Fruit fly (Drosophila melanogaster): ENCODE measurements around the gene lva.

lva gene

dm6 chrX:4010179-4010578 lies 45.1 kb upstream of the lva start (continued):
- peak; percentile 49 for TF ChIP-seq CG1621 (tag; optimal IDR thresholded peaks at IDR 0.05)
- no peak for TF ChIP-seq CG6276 (GFP tag; optimal IDR thresholded peaks at IDR 0.05)
- no peak for TF ChIP-seq CG6854 (GFP tag; optimal IDR thresholded peaks at IDR 0.05)
- peak; percentile 67 for TF ChIP-seq CG8319 (GFP tag; optimal IDR thresholded peaks at IDR 0.05)
- peak; percentile 49 for TF ChIP-seq CG6808 (GFP tag; optimal IDR thresholded peaks at IDR 0.05)
- TF ChIP-seq CG34406 (GFP tag; optimal IDR thresholded peaks at IDR 0.05) = peak; percentile 33
- TF ChIP-seq Hr38 (GFP tag; optimal IDR thresholded peaks at IDR 0.05) = no peak
- peak; percentile 66 for TF ChIP-seq CG3032 (tag; optimal IDR thresholded peaks at IDR 0.05)
- TF ChIP-seq acj6 (GFP tag; optimal IDR thresholded peaks at IDR 0.05) = peak; percentile 67
- peak; percentile 84 for TF ChIP-seq CG6163 (GFP tag; IDR thresholded peaks at IDR 0.05)
- peak; percentile 41 for TF ChIP-seq CG11762 (GFP tag; optimal IDR thresholded peaks at IDR 0.05; ENCODE audit: insufficient read depth)
- peak; percentile 71 for TF ChIP-seq esn (GFP tag; optimal IDR thresholded peaks at IDR 0.05)
- peak; percentile 55 for TF ChIP-seq CG8632 (GFP tag; optimal IDR thresholded peaks at IDR 0.05)
- TF ChIP-seq Met (GFP tag; optimal IDR thresholded peaks at IDR 0.05) = peak; percentile 65
- TF ChIP-seq eg (GFP tag; IDR thresholded peaks at IDR 0.05) = 0 out of 3 replicates have a peak, but pooled peaks have one; percentile 31
- peak; percentile 64 for TF ChIP-seq lz (GFP tag; optimal IDR thresholded peaks at IDR 0.05)
- peak; percentile 77 for TF ChIP-seq cyc (GFP tag; optimal IDR thresholded peaks at IDR 0.05)
- peak; percentile 72 for TF ChIP-seq CG3919 (GFP tag; optimal IDR thresholded peaks at IDR 0.05)
- no peak for TF ChIP-seq Hr4 (GFP tag; optimal IDR thresholded peaks at IDR 0.05)
- TF ChIP-seq salr (GFP tag; optimal IDR thresholded peaks at IDR 0.05) = no peak

dm6 chrX:4005047-4005446 lies 39.9 kb upstream of the lva start:
- TF ChIP-seq net (GFP tag; optimal IDR thresholded peaks at IDR 0.05) (no peak), fd85E (GFP tag; optimal IDR thresholded peaks at IDR 0.05) (no peak), CG6276 (GFP tag; optimal IDR thresholded peaks at IDR 0.05) (no peak), vri (GFP tag; optimal IDR thresholded peaks at IDR 0.05) (no peak), CG8632 (GFP tag; optimal IDR thresholded peaks at IDR 0.05) (no peak), Eip78C (GFP tag) (peak; percentile 20), CG11902 (GFP tag; optimal IDR thresholded peaks at IDR 0.05) (no peak), CG3919 (GFP tag; optimal IDR thresholded peaks at IDR 0.05) (no peak), eg (GFP tag; IDR thresholded peaks at IDR 0.05) (no peak), Hr39 (GFP tag; optimal IDR thresholded peaks at IDR 0.05) (peak; percentile 20)

dm6 chrX:3971250-3971649 lies 6.1 kb upstream of the lva start, which contains the start of gene CG6414:
TSS of gene CG6414 (minus strand) at chrX:3971350.
- TF ChIP-seq svp (GFP tag) (peak; percentile 49), Smox (GFP tag; optimal IDR thresholded peaks at IDR 0.05) (no peak), Eip78C (GFP tag) (peak; percentile 48)

- TF ChIP-seq CG16779 (tag; optimal IDR thresholded peaks at IDR 0.05) = no peak
- no peak for TF ChIP-seq salr (GFP tag; optimal IDR thresholded peaks at IDR 0.05)
- no peak for TF ChIP-seq dsx (GFP tag; optimal IDR thresholded peaks at IDR 0.05; ENCODE audit: poor library complexity, severe bottlenecking)
- peak; percentile 29 for TF ChIP-seq CG3032 (tag; optimal IDR thresholded peaks at IDR 0.05)
- TF ChIP-seq CG34406 (GFP tag; optimal IDR thresholded peaks at IDR 0.05) = no peak
- no peak for TF ChIP-seq CG6792 (GFP tag; optimal IDR thresholded peaks at IDR 0.05)
- peak; percentile 92 for TF ChIP-seq fkh (GFP tag; optimal IDR thresholded peaks at IDR 0.05)
- TF ChIP-seq CG31627 (GFP tag; optimal IDR thresholded peaks at IDR 0.05) = peak; percentile 0
- TF ChIP-seq CG8119 (GFP tag; IDR thresholded peaks at IDR 0.05) = no peak
These were observed 3.4 kb upstream of the lva start, which contains the start of gene CG6428 for dm6 chrX:3968346-3969044. TSS of gene CG6428 (minus strand) at chrX:3968655.

Measured in whole organism, prepupa.